Fruit fly (Drosophila melanogaster): ENCODE results near the gene CG33946.

CG33946 gene

dm6 chr3L:6262644-6263404 is 42.4 kb downstream of the CG33946 start, which contains the start of gene Ldh (continued):
- TF ChIP-seq CG1621 (tag; optimal IDR thresholded peaks at IDR 0.05) (peak; percentile 74), dsx (GFP tag; optimal IDR thresholded peaks at IDR 0.05; ENCODE audit: poor library complexity, severe bottlenecking) (peak; percentile 90), CG11902 (GFP tag; optimal IDR thresholded peaks at IDR 0.05) (peak; percentile 90), Lpt (GFP tag; optimal IDR thresholded peaks at IDR 0.05) (peak; percentile 97), net (GFP tag; optimal IDR thresholded peaks at IDR 0.05) (peak; percentile 97), fd85E (GFP tag; optimal IDR thresholded peaks at IDR 0.05) (peak; percentile 71), CG11762 (GFP tag; optimal IDR thresholded peaks at IDR 0.05; ENCODE audit: insufficient read depth) (peak; percentile 81), fkh (GFP tag; optimal IDR thresholded peaks at IDR 0.05) (peak; percentile 75), ss (GFP tag; optimal IDR thresholded peaks at IDR 0.05) (peak; percentile 95 to 96), CG34406 (GFP tag; optimal IDR thresholded peaks at IDR 0.05) (peak; percentile 98), CG6163 (GFP tag; IDR thresholded peaks at IDR 0.05) (peak; percentile 93; the same call in 2 of the 3 replicates), Hr39 (GFP tag; optimal IDR thresholded peaks at IDR 0.05) (peak; percentile 92), Hr38 (GFP tag; optimal IDR thresholded peaks at IDR 0.05) (no peak), CG10631 (GFP tag; optimal IDR thresholded peaks at IDR 0.05) (peak; percentile 94), CG8319 (GFP tag; optimal IDR thresholded peaks at IDR 0.05) (peak; percentile 86), CG6808 (GFP tag; optimal IDR thresholded peaks at IDR 0.05) (peak; percentile 80)

- TF ChIP-seq OdsH (GFP tag; optimal IDR thresholded peaks at IDR 0.05) (peak; percentile 4), esn (GFP tag; optimal IDR thresholded peaks at IDR 0.05) (no peak), CG10631 (GFP tag; optimal IDR thresholded peaks at IDR 0.05) (no peak), CG1621 (tag; optimal IDR thresholded peaks at IDR 0.05) (no peak), CG7368 (GFP tag; optimal IDR thresholded peaks at IDR 0.05) (no peak), CG3919 (GFP tag; optimal IDR thresholded peaks at IDR 0.05) (no peak), CG32006 (GFP tag; optimal IDR thresholded peaks at IDR 0.05) (peak; percentile 81), Ets21C (GFP tag; optimal IDR thresholded peaks at IDR 0.05) (no peak), CG8119 (GFP tag; IDR thresholded peaks at IDR 0.05) (peak; percentile 71), topi (GFP tag; optimal IDR thresholded peaks at IDR 0.05) (no peak), CG8319 (GFP tag; optimal IDR thresholded peaks at IDR 0.05) (no peak), fkh (GFP tag; optimal IDR thresholded peaks at IDR 0.05) (no peak), Sox102F (GFP tag; optimal IDR thresholded peaks at IDR 0.05) (no peak), Hr39 (GFP tag; optimal IDR thresholded peaks at IDR 0.05) (no peak), CG4318 (GFP tag; optimal IDR thresholded peaks at IDR 0.05) (peak; percentile 56), eg (GFP tag; IDR thresholded peaks at IDR 0.05) (peak; percentile 37; the same call in 1 of the 3 replicates), Lpt (GFP tag; optimal IDR thresholded peaks at IDR 0.05) (no peak), pdm3 (GFP tag; optimal IDR thresholded peaks at IDR 0.05) (no peak), Sox14 (GFP tag; optimal IDR thresholded peaks at IDR 0.05) (no peak), ss (GFP tag; optimal IDR thresholded peaks at IDR 0.05) (no peak), salr (GFP tag; optimal IDR thresholded peaks at IDR 0.05) (peak in 1 of 2 experiments; percentile 47), Gug (GFP tag; IDR thresholded peaks at IDR 0.05) (no peak), Blimp-1 (GFP tag; optimal IDR thresholded peaks at IDR 0.05) (no peak), achi (GFP tag; optimal IDR thresholded peaks at IDR 0.05) (peak; percentile 4), CG11762 (GFP tag; optimal IDR thresholded peaks at IDR 0.05; ENCODE audit: insufficient read depth) (no peak), CG31627 (GFP tag; optimal IDR thresholded peaks at IDR 0.05) (no peak), CG11902 (GFP tag; optimal IDR thresholded peaks at IDR 0.05) (no peak), CG15336 (GFP tag; IDR thresholded peaks at IDR 0.05) (peak; percentile 72), CG16779 (tag; optimal IDR thresholded peaks at IDR 0.05) (no peak), CG6792 (GFP tag; optimal IDR thresholded peaks at IDR 0.05) (no peak), CG10669 (GFP tag; optimal IDR thresholded peaks at IDR 0.05) (no peak), acj6 (GFP tag; optimal IDR thresholded peaks at IDR 0.05) (no peak), CG6163 (GFP tag; IDR thresholded peaks at IDR 0.05) (no peak), CG6854 (GFP tag; optimal IDR thresholded peaks at IDR 0.05) (no peak), Ets96B (tag; optimal IDR thresholded peaks at IDR 0.05) (no peak), dsx (GFP tag; optimal IDR thresholded peaks at IDR 0.05; ENCODE audit: poor library complexity, severe bottlenecking) (no peak), net (GFP tag; optimal IDR thresholded peaks at IDR 0.05) (peak; percentile 17), CG3032 (tag; optimal IDR thresholded peaks at IDR 0.05) (no peak), Eip78C (GFP tag) (peak; percentile 58), Met (GFP tag; optimal IDR thresholded peaks at IDR 0.05) (no peak), CG34406 (GFP tag; optimal IDR thresholded peaks at IDR 0.05) (no peak), fd85E (GFP tag; optimal IDR thresholded peaks at IDR 0.05) (no peak), Sox15 (GFP tag; optimal IDR thresholded peaks at IDR 0.05) (no peak), Hr4 (GFP tag; optimal IDR thresholded peaks at IDR 0.05) (peak; percentile 82)
These were observed 43.1 kb downstream of the CG33946 start for dm6 chr3L:6263470-6263869.

Measured in whole organism, prepupa.